Worm (Caenorhabditis elegans): ENCODE results near the gene asp-7.

Gene asp-7

ce11 chrV:3071548-3071947 lies 43.5 kb downstream of the asp-7 start, which contains the start of gene C50H11.13:
Gene C50H11.13, minus strand, starts transcription at chrV:3071648.
- TF ChIP-seq T22C8.4 (GFP tag; IDR thresholded peaks at IDR 0.05): no peak
- TF ChIP-seq med-1 (GFP tag; optimal IDR thresholded peaks at IDR 0.05; ENCODE audit: insufficient read depth): no peak
- no peak for TF ChIP-seq tab-1 (GFP tag; IDR thresholded peaks at IDR 0.05)
- TF ChIP-seq ref-1 (GFP tag; conservative IDR thresholded peaks at IDR 0.05): no peak
- TF ChIP-seq ztf-23 (GFP tag; IDR thresholded peaks at IDR 0.05): no peak
- no peak for TF ChIP-seq ztf-29 (GFP tag; IDR thresholded peaks at IDR 0.05)
- no peak for TF ChIP-seq flt-1 (GFP tag; IDR thresholded peaks at IDR 0.05)
- no peak for TF ChIP-seq cog-1 (tag; optimal IDR thresholded peaks at IDR 0.05)

All from whole organism, midembryonic.